Worm (Caenorhabditis elegans): Measurements from ENCODE around the gene hsp-17.

ce11 chrV:8403916-8404315, 18.2 kb upstream of the hsp-17 start:
- TF ChIP-seq ztf-29 (GFP tag; IDR thresholded peaks at IDR 0.05) (no peak), ztf-23 (GFP tag; IDR thresholded peaks at IDR 0.05) (no peak), klf-2 (GFP tag; conservative IDR thresholded peaks at IDR 0.05) (no peak)
